Fruit fly (Drosophila melanogaster) whole organism, pupa: ENCODE data around the gene Fkbp39.

Experiments
- CG9948 ChIP-seq: fragments of 200-800 bp; sonication (Bioruptor generic); optimal IDR thresholded peaks from 2 replicates; lab custom pipeline; 2018; ENCODE audit warnings: missing biosample characterization, mild to moderate bottlenecking, missing genetic modification characterization, moderate library complexity
- rn ChIP-seq: fragments of 200-800 bp; sonication (Bioruptor generic); IDR thresholded peaks from 2 replicates; pipeline ENCODE4 v1.3.6; 2022; ENCODE audit warnings: missing biosample characterization, missing genetic modification characterization

dm6 chr3R:15339111-15339510, 6.2 kb upstream of the Fkbp39 start:
- TF ChIP-seq CG9948 (tag; lab: Kevin White, UChicago) (no peak), rn (GFP tag; lab: Robert Waterston, UW) (no peak)
